Fruit fly (Drosophila melanogaster) whole organism, embryonic: ENCODE measurements around the gene IntS9.

Source experiments
- Aef1 ChIP-seq: fragments of 200-800 bp; sonication (Bioruptor generic); IDR thresholded peaks from 3 replicates; pipeline ENCODE4 v1.3.6; 2022; ENCODE audit warnings: missing biosample characterization, missing genetic modification characterization
- Awh ChIP-seq: fragments of 200-800 bp; sonication (Bioruptor generic); IDR thresholded peaks from 2 replicates; pipeline ENCODE4, ENCODE4 v1.3.6; 2022; ENCODE audit warnings: missing biosample characterization, missing genetic modification characterization
- Bgb ChIP-seq: fragments of 200-800 bp; sonication (Bioruptor generic); IDR thresholded peaks from 2 replicates; pipeline ENCODE4 v1.3.6; 2022; ENCODE audit warnings: missing biosample characterization, missing genetic modification characterization; ENCODE audit not compliant: partially characterized antibody
- CG11456 ChIP-seq: fragments of 200-800 bp; sonication (Bioruptor generic); IDR thresholded peaks from 3 replicates; pipeline ENCODE4 v1.3.6; 2022; ENCODE audit warnings: missing biosample characterization, missing genetic modification characterization
- CG11504 ChIP-seq: fragments of 200-800 bp; sonication (Bioruptor generic); optimal IDR thresholded peaks from 3 replicates; lab custom pipeline; 2019; ENCODE audit warnings: missing biosample characterization, mild to moderate bottlenecking, missing genetic modification characterization, moderate library complexity
- CG12155 ChIP-seq: fragments of 200-800 bp; sonication (Bioruptor generic); optimal IDR thresholded peaks from 3 replicates; lab custom pipeline; 2016; ENCODE audit warnings: missing biosample characterization, missing genetic modification characterization
- CG12391 ChIP-seq: fragments of 200-800 bp; sonication (Bioruptor generic); optimal IDR thresholded peaks from 3 replicates; lab custom pipeline; 2018; ENCODE audit warnings: missing biosample characterization, mild to moderate bottlenecking, missing genetic modification characterization, moderate library complexity
- CG15073 ChIP-seq: fragments of 200-800 bp; sonication (Bioruptor generic); optimal IDR thresholded peaks from 2 replicates; lab custom pipeline; 2016; ENCODE audit warnings: missing biosample characterization, missing genetic modification characterization
- CG1603 ChIP-seq: fragments of 200-800 bp; sonication (Bioruptor generic); optimal IDR thresholded peaks from 2 replicates; lab custom pipeline; 2019; ENCODE audit warnings: missing biosample characterization, mild to moderate bottlenecking, missing genetic modification characterization, moderate library complexity
- CG17328 ChIP-seq: fragments of 200-800 bp; sonication (Bioruptor generic); IDR thresholded peaks from 2 replicates; pipeline ENCODE4 v1.3.6; 2022; ENCODE audit warnings: missing biosample characterization, missing genetic modification characterization
- CG17568 ChIP-seq: fragments of 200-800 bp; sonication (Bioruptor generic); optimal IDR thresholded peaks from 2 replicates; lab custom pipeline; 2018; ENCODE audit warnings: missing biosample characterization, mild to moderate bottlenecking, missing genetic modification characterization, moderate library complexity
- CG17912 ChIP-seq: fragments of 200-800 bp; sonication (Bioruptor generic); optimal IDR thresholded peaks from 2 replicates; lab custom pipeline; 2018; ENCODE audit warnings: missing biosample characterization, mild to moderate bottlenecking, missing genetic modification characterization
- CG18011 ChIP-seq: fragments of 200-800 bp; sonication (Bioruptor generic); optimal IDR thresholded peaks from 2 replicates; lab custom pipeline; 2017; ENCODE audit warnings: missing biosample characterization, missing genetic modification characterization, mild to moderate bottlenecking, moderate library complexity, missing genotype
- CG4854 ChIP-seq: fragments of 200-800 bp; sonication (Bioruptor generic); optimal IDR thresholded peaks from 2 replicates; lab custom pipeline; 2016; ENCODE audit warnings: missing biosample characterization, missing genetic modification characterization, inconsistent platforms
- CG6654 ChIP-seq: fragments of 200-800 bp; sonication (Bioruptor generic); optimal IDR thresholded peaks from 2 replicates; lab custom pipeline; 2017; ENCODE audit warnings: missing biosample characterization, mild to moderate bottlenecking, missing genetic modification characterization
- CG6765 ChIP-seq: fragments of 200-800 bp; sonication (Bioruptor generic); optimal IDR thresholded peaks from 3 replicates; lab custom pipeline; 2017; ENCODE audit warnings: missing biosample characterization, mild to moderate bottlenecking, missing genetic modification characterization
- CG7357 ChIP-seq: fragments of 200-800 bp; sonication (Bioruptor generic); IDR thresholded peaks from 3 replicates; pipeline ENCODE4 v1.3.6; 2022; ENCODE audit warnings: missing biosample characterization, missing genetic modification characterization
- CG7928 ChIP-seq: fragments of 200-800 bp; sonication (Bioruptor generic); optimal IDR thresholded peaks from 2 replicates; lab custom pipeline; 2017; ENCODE audit warnings: missing biosample characterization, mild to moderate bottlenecking, missing genetic modification characterization
- CG8290 ChIP-seq, 3 experiments: fragments of 200-800 bp; sonication (Bioruptor generic); optimal IDR thresholded peaks; 2 replicates each; lab custom pipeline; 2016 to 2019; ENCODE audit warnings: missing biosample characterization in 3 of 3, missing genetic modification characterization in 3 of 3, mild to moderate bottlenecking in 2 of 3, moderate library complexity in 1 of 3
- CG8388 ChIP-seq: fragments of 200-800 bp; sonication (Bioruptor generic); optimal IDR thresholded peaks from 2 replicates; lab custom pipeline; 2019; ENCODE audit warnings: missing biosample characterization, mild to moderate bottlenecking, missing genetic modification characterization, moderate library complexity
- CG8478 ChIP-seq: fragments of >200 bp; optimal IDR thresholded peaks from 2 replicates; lab custom pipeline; 2018
- D19A ChIP-seq: fragments of 200-800 bp; optimal IDR thresholded peaks from 3 replicates; lab custom pipeline; 2019; ENCODE audit warnings: missing biosample characterization, mild to moderate bottlenecking, missing genetic modification characterization, moderate library complexity
- Dek ChIP-seq: fragments of 200-800 bp; sonication (Bioruptor generic); optimal IDR thresholded peaks from 3 replicates; lab custom pipeline; 2019; ENCODE audit warnings: missing biosample characterization, mild to moderate bottlenecking, missing genetic modification characterization, moderate library complexity
- Drgx ChIP-seq: fragments of 200-800 bp; sonication (Bioruptor generic); IDR thresholded peaks from 2 replicates; pipeline ENCODE4 v1.3.6; 2022; ENCODE audit warnings: missing biosample characterization, missing genetic modification characterization
- HLH3B ChIP-seq: fragments of 200-800 bp; sonication (Bioruptor generic); IDR thresholded peaks from 2 replicates; pipeline ENCODE4 v1.3.6; 2022; ENCODE audit warnings: missing biosample characterization, missing genetic modification characterization
- Hr78 ChIP-seq, 2 experiments: fragments of 200-800 bp in 1 of 2; fragments of >200 bp in 1 of 2; sonication (Bioruptor generic) in 1 of 2; optimal IDR thresholded peaks; 2 replicates each; lab custom pipeline; 2017 to 2019; ENCODE audit warnings: missing biosample characterization in 2 of 2, missing genetic modification characterization in 2 of 2, mild to moderate bottlenecking in 1 of 2, moderate library complexity in 1 of 2
- Lhr ChIP-seq: fragments of 200-800 bp; sonication (Bioruptor generic); optimal IDR thresholded peaks from 3 replicates; lab custom pipeline; 2017; ENCODE audit warnings: mild to moderate bottlenecking, missing biosample characterization, missing genetic modification reagents, missing genetic modification characterization
- Six4 ChIP-seq: fragments of 200-800 bp; sonication (Bioruptor generic); optimal IDR thresholded peaks from 2 replicates; lab custom pipeline; 2016; ENCODE audit warnings: missing biosample characterization, missing genetic modification characterization
- btn ChIP-seq: fragments of 200-800 bp; sonication (Bioruptor generic); optimal IDR thresholded peaks from 2 replicates; lab custom pipeline; 2016; ENCODE audit warnings: missing biosample characterization, missing genetic modification characterization
- cato ChIP-seq: fragments of 200-800 bp; sonication (Bioruptor generic); optimal IDR thresholded peaks from 2 replicates; lab custom pipeline; 2016; ENCODE audit warnings: missing biosample characterization, missing genetic modification characterization, borderline replicate concordance
- chn ChIP-seq: fragments of 200-800 bp; sonication (Bioruptor generic); optimal IDR thresholded peaks from 2 replicates; lab custom pipeline; 2016; ENCODE audit warnings: missing biosample characterization, missing genetic modification characterization
- cwo ChIP-seq: fragments of 200-800 bp; sonication (Bioruptor generic); optimal IDR thresholded peaks from 3 replicates; lab custom pipeline; 2017; ENCODE audit warnings: missing biosample characterization, missing genetic modification characterization, mild to moderate bottlenecking, moderate library complexity, missing genetic modification reagents
- dpn ChIP-seq, 2 experiments: fragments of 200-800 bp; sonication (Bioruptor generic); optimal IDR thresholded peaks; 3 replicates each; lab custom pipeline; 2016; ENCODE audit warnings: missing biosample characterization in 2 of 2, missing genetic modification characterization in 2 of 2
- gsb-n ChIP-seq: fragments of 200-800 bp; sonication (Bioruptor generic); optimal IDR thresholded peaks from 3 replicates; lab custom pipeline; 2018; ENCODE audit warnings: missing biosample characterization, mild to moderate bottlenecking, missing genetic modification characterization
- ind ChIP-seq: fragments of 200-800 bp; sonication (Bioruptor generic); optimal IDR thresholded peaks from 3 replicates; lab custom pipeline; 2016; ENCODE audit warnings: missing biosample characterization, missing genetic modification characterization
- ken ChIP-seq: fragments of 200-800 bp; sonication (Bioruptor generic); IDR thresholded peaks from 3 replicates; pipeline ENCODE4 v1.3.6; 2022; ENCODE audit warnings: missing biosample characterization, missing genetic modification characterization
- nerfin-1 ChIP-seq: fragments of 200-800 bp; sonication (Bioruptor generic); optimal IDR thresholded peaks from 3 replicates; lab custom pipeline; 2019; ENCODE audit warnings: missing biosample characterization, mild to moderate bottlenecking, missing genetic modification characterization, moderate library complexity
- nom ChIP-seq: fragments of 200-800 bp; sonication (Bioruptor generic); optimal IDR thresholded peaks from 2 replicates; lab custom pipeline; 2017; ENCODE audit warnings: missing biosample characterization, missing genetic modification characterization, mild to moderate bottlenecking, moderate library complexity, missing genetic modification reagents
- sens-2 ChIP-seq: fragments of 200-800 bp; sonication (Bioruptor generic); IDR thresholded peaks from 2 replicates; pipeline ENCODE4 v1.3.6; 2022; ENCODE audit warnings: missing biosample characterization, missing genetic modification characterization
- sisA ChIP-seq: fragments of 200-800 bp; sonication (Bioruptor generic); IDR thresholded peaks from 2 replicates; pipeline ENCODE4 v1.3.6; 2022; ENCODE audit warnings: missing biosample characterization, missing genetic modification characterization
- sna ChIP-seq: fragments of 200-800 bp; sonication (Bioruptor generic); IDR thresholded peaks from 2 replicates; pipeline ENCODE4 v1.3.6; 2022; ENCODE audit warnings: missing biosample characterization, missing genetic modification characterization; ENCODE audit not compliant: partially characterized antibody
- stwl ChIP-seq: fragments of 200-800 bp; sonication (Bioruptor generic); optimal IDR thresholded peaks from 3 replicates; lab custom pipeline; 2018; ENCODE audit warnings: missing biosample characterization, mild to moderate bottlenecking, missing genetic modification characterization, moderate library complexity
- ttk ChIP-seq: fragments of 200-800 bp; sonication (Bioruptor generic); IDR thresholded peaks from 2 replicates; pipeline ENCODE4 v2.1.2; 2022; ENCODE audit warnings: missing biosample characterization, missing genetic modification characterization
- unc-4 ChIP-seq: fragments of 200-800 bp; sonication (Bioruptor generic); IDR thresholded peaks from 2 replicates; pipeline ENCODE4 v1.3.6; 2022; ENCODE audit warnings: missing biosample characterization, missing genetic modification characterization; ENCODE audit not compliant: partially characterized antibody
- vvl ChIP-seq: fragments of 200-800 bp; sonication (Bioruptor generic); IDR thresholded peaks from 2 replicates; pipeline ENCODE4 v1.3.6; 2022; ENCODE audit warnings: missing biosample characterization, missing genetic modification characterization

The IntS9 gene

dm6 chr3L:16131264-16132066 lies 26.0 kb upstream of the IntS9 start, which contains the start of the genes Trs20 and elg1 (continued):
- peak; percentile 84 for TF ChIP-seq CG12391 (tag; lab: Kevin White, UChicago)
- TF ChIP-seq CG7357, result no peak
- peak; percentile 43 for TF ChIP-seq CG1603 (tag; lab: Kevin White, UChicago)
- peak; percentile 2 to 35 for TF ChIP-seq dpn (GFP tag; optimal IDR thresholded peaks at IDR 0.05; lab: Kevin White, UChicago)
- peak; percentile 48 for TF ChIP-seq CG8290 (GFP tag; optimal IDR thresholded peaks at IDR 0.05; lab: Kevin White, UChicago)
- TF ChIP-seq CG8290 (tag; optimal IDR thresholded peaks at IDR 0.05; lab: Kevin White, UChicago), result peak; percentile 44 to 69
- peak; percentile 46 for TF ChIP-seq stwl
- TF ChIP-seq Bgb (GFP tag; lab: Robert Waterston, UW), result 0 out of 2 replicates have a peak, but pooled peaks have one; percentile 7
- TF ChIP-seq nom (GFP tag; lab: Kevin White, UChicago), result peak; percentile 60
- peak; percentile 54; the same call in 1 of the 2 replicates for TF ChIP-seq HLH3B
- no peak for TF ChIP-seq btn (GFP tag; lab: Kevin White, UChicago)
- peak; percentile 39 for TF ChIP-seq ind (GFP tag; lab: Kevin White, UChicago)
- no peak for TF ChIP-seq Lhr (GFP tag; lab: Kevin White, UChicago)
- TF ChIP-seq CG17328 (GFP tag; lab: Robert Waterston, UW), result 0 out of 2 replicates have a peak, but pooled peaks have one; percentile 9
- no peak for TF ChIP-seq CG17568 (GFP tag; lab: Kevin White, UChicago)
- no peak for TF ChIP-seq sens-2 (GFP tag; lab: Robert Waterston, UW)
- peak; percentile 27 for TF ChIP-seq CG6765 (GFP tag; lab: Kevin White, UChicago)
- peak; percentile 85 for TF ChIP-seq gsb-n (tag; lab: Kevin White, UChicago)
- TF ChIP-seq cwo (GFP tag; lab: Kevin White, UChicago), result peak; percentile 33
- no peak for TF ChIP-seq Awh
- TF ChIP-seq CG12155 (GFP tag; lab: Kevin White, UChicago), result peak; percentile 19
- TF ChIP-seq CG11456, result peak; percentile 45; the same call in 2 of the 3 replicates
- TF ChIP-seq CG4854 (GFP tag; lab: Kevin White, UChicago), result no peak

- TF ChIP-seq Drgx (GFP tag; lab: Robert Waterston, UW) (no peak; the same call in 1 of the 2 replicates), unc-4 (GFP tag; lab: Robert Waterston, UW) (peak; percentile 69), CG7928 (peak; percentile 95), sisA (no peak; the same call in 1 of the 2 replicates), ken (peak; percentile 63; the same call in 2 of the 3 replicates), chn (GFP tag; lab: Kevin White, UChicago) (no peak), CG6654 (GFP tag; lab: Kevin White, UChicago) (no peak), CG8478 (no peak), CG17912 (GFP tag; lab: Kevin White, UChicago) (peak; percentile 55), vvl (peak; percentile 32), sna (GFP tag; lab: Robert Waterston, UW) (peak; percentile 51), CG8388 (peak; percentile 4), CG12391 (tag; lab: Kevin White, UChicago) (peak; percentile 32), CG18011 (GFP tag; lab: Kevin White, UChicago) (peak; percentile 94), Bgb (GFP tag; lab: Robert Waterston, UW) (peak; percentile 84), nerfin-1 (tag; lab: Kevin White, UChicago) (no peak), Aef1 (GFP tag; lab: Robert Waterston, UW) (peak; percentile 7; the same call in 1 of the 3 replicates), CG15073 (GFP tag; lab: Kevin White, UChicago) (no peak), ttk (peak; percentile 50), Six4 (GFP tag; lab: Kevin White, UChicago) (no peak), D19A (peak; percentile 31), Dek (no peak), Hr78 (GFP tag; optimal IDR thresholded peaks at IDR 0.05; lab: Kevin White, UChicago) (no peak), cato (GFP tag; lab: Kevin White, UChicago) (no peak), CG11504 (tag; lab: Kevin White, UChicago) (peak; percentile 43)
These were observed 23.7 kb upstream of the IntS9 start, which contains the start of gene SsRbeta for dm6 chr3L:16128973-16129745. SsRbeta (plus strand) TSS chr3L:16129617.
